Fruit fly (Drosophila melanogaster): ENCODE results near the gene CG14958.

DNA sequence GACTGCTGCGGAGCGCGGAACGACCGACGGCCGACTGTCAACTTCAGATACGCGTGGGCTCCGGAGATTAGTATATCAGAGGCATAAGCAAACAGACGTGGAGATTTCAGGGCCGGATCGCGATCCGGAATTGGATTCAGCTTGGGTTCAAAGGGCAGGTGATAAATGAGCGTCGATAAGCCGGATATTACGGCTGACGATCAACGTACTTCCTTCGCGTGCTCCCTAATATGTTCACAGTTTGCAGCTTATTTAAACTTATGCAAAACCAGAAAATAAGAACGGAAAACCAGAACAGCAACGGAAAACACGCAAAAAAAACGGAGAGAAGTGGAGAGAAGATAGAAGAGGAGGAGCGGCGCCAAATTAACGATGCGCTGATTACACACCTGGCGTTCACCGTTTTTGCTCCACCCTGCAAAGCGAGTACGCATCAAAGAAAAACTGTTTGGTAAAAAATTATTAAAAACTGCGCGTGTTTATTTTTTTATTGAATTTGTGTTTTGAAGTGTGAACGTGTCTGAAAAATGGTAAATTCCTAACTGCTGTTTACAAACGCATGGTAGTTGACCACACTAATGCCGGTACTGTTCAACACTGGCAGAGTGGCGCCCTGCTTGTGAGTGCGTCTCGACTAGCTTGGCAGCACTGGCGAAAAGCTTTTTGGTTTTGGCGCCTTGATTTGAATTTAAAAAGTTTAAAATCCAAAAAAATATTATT is 49.4 kb downstream of the CG14958 start, which contains the start of gene CG17746:
- TF ChIP-seq CG12768 (GFP tag; optimal IDR thresholded peaks at IDR 0.05) (no peak), Mnt (GFP tag; optimal IDR thresholded peaks at IDR 0.05) (peak; percentile 81), ovo (GFP tag; optimal IDR thresholded peaks at IDR 0.05) (peak; percentile 9)

Measured in whole organism, adult.